Fruit fly (Drosophila melanogaster): Measurements from ENCODE around the gene Chchd3.

- no peak for TF ChIP-seq toe (GFP tag; optimal IDR thresholded peaks at IDR 0.05)
- TF ChIP-seq pad (GFP tag; optimal IDR thresholded peaks at IDR 0.05): no peak
These were observed 32.7 kb upstream of the Chchd3 start for dm6 chr3R:31086394-31086793.
